Fruit fly (Drosophila melanogaster) whole organism, embryonic: ENCODE measurements around the gene CG9673.
A peak's percentile ranks its signal among the peaks of the same experiment; 100 is the strongest.

Experiments used
- Abd-B ChIP-seq: fragments of 200-800 bp; sonication (Bioruptor generic); optimal IDR thresholded peaks from 2 replicates; lab custom pipeline; 2018; ENCODE audit warnings: missing biosample characterization, mild to moderate bottlenecking, missing genetic modification characterization, moderate library complexity
- BtbVII ChIP-seq: fragments of 200-800 bp; sonication (Bioruptor generic); optimal IDR thresholded peaks from 3 replicates; lab custom pipeline; 2017; ENCODE audit warnings: missing biosample characterization, mild to moderate bottlenecking, missing genetic modification characterization
- C15 ChIP-seq: fragments of 200-800 bp; sonication (Bioruptor generic); IDR thresholded peaks from 3 replicates; pipeline ENCODE4 v1.3.6; 2022; ENCODE audit warnings: missing biosample characterization, missing genetic modification characterization
- CG10267 ChIP-seq: fragments of 200-800 bp; sonication (Bioruptor generic); optimal IDR thresholded peaks from 2 replicates; lab custom pipeline; 2018; ENCODE audit warnings: missing biosample characterization, mild to moderate bottlenecking, missing genetic modification characterization, moderate library complexity
- CG11093 ChIP-seq: fragments of 200-800 bp; sonication (Bioruptor generic); IDR thresholded peaks from 3 replicates; pipeline ENCODE4 v1.3.6; 2022; ENCODE audit warnings: missing biosample characterization, missing genetic modification characterization
- CG12236 ChIP-seq: fragments of 200-800 bp; sonication (Bioruptor generic); optimal IDR thresholded peaks from 2 replicates; lab custom pipeline; 2016; ENCODE audit warnings: missing biosample characterization, missing genetic modification characterization
- CG13287 ChIP-seq: fragments of 200-800 bp; sonication (Bioruptor generic); IDR thresholded peaks from 2 replicates; pipeline ENCODE4 v1.3.6; 2022; ENCODE audit warnings: missing biosample characterization, missing genetic modification characterization; ENCODE audit not compliant: partially characterized antibody
- CG13296 ChIP-seq: fragments of 200-800 bp; sonication (Bioruptor generic); optimal IDR thresholded peaks from 3 replicates; lab custom pipeline; 2018; ENCODE audit warnings: missing biosample characterization, mild to moderate bottlenecking, missing genetic modification characterization
- CG14014 ChIP-seq: fragments of 200-800 bp; sonication (Bioruptor generic); IDR thresholded peaks from 2 replicates; pipeline ENCODE4 v1.3.6; 2022; ENCODE audit warnings: missing biosample characterization, missing genetic modification characterization
- CG15696 ChIP-seq: fragments of 200-800 bp; sonication (Bioruptor generic); optimal IDR thresholded peaks from 2 replicates; lab custom pipeline; 2019; ENCODE audit warnings: missing biosample characterization, mild to moderate bottlenecking, missing genetic modification characterization, moderate library complexity
- CG16815 ChIP-seq: fragments of 200-800 bp; sonication (Bioruptor generic); optimal IDR thresholded peaks from 3 replicates; lab custom pipeline; 2017; ENCODE audit warnings: missing biosample characterization, mild to moderate bottlenecking, missing genetic modification characterization
- CG17829 ChIP-seq: fragments of 200-800 bp; optimal IDR thresholded peaks from 2 replicates; lab custom pipeline; 2019; ENCODE audit warnings: missing biosample characterization, mild to moderate bottlenecking, missing genetic modification characterization, moderate library complexity
- CG1792 ChIP-seq: fragments of 200-800 bp; sonication (Bioruptor generic); optimal IDR thresholded peaks from 2 replicates; lab custom pipeline; 2016; ENCODE audit warnings: missing biosample characterization, missing genetic modification characterization
- CG18476 ChIP-seq: fragments of 200-800 bp; sonication (Bioruptor generic); optimal IDR thresholded peaks from 2 replicates; lab custom pipeline; 2016; ENCODE audit warnings: missing biosample characterization, mild to moderate bottlenecking, missing genetic modification characterization
- CG2129 ChIP-seq: fragments of 200-800 bp; sonication (Bioruptor generic); IDR thresholded peaks from 2 replicates; pipeline ENCODE4 v1.3.6; 2022; ENCODE audit warnings: missing biosample characterization, missing genetic modification characterization; ENCODE audit not compliant: partially characterized antibody
- CG30020 ChIP-seq: fragments of 200-800 bp; optimal IDR thresholded peaks from 2 replicates; lab custom pipeline; 2019; ENCODE audit warnings: missing biosample characterization, mild to moderate bottlenecking, missing genetic modification characterization, moderate library complexity
- CG33213 ChIP-seq: fragments of 200-800 bp; sonication (Bioruptor generic); optimal IDR thresholded peaks from 3 replicates; lab custom pipeline; 2016; ENCODE audit warnings: missing biosample characterization, missing genetic modification characterization
- CG3726 ChIP-seq: fragments of 200-800 bp; sonication (Bioruptor generic); IDR thresholded peaks from 3 replicates; pipeline ENCODE4, ENCODE4 v1.3.6; 2022; ENCODE audit warnings: missing biosample characterization, missing genetic modification characterization
- CG4282 ChIP-seq: fragments of 200-800 bp; sonication (Bioruptor generic); optimal IDR thresholded peaks from 2 replicates; lab custom pipeline; 2016; ENCODE audit warnings: missing biosample characterization, missing genetic modification characterization
- CG8359 ChIP-seq: fragments of 200-800 bp; sonication (Bioruptor generic); optimal IDR thresholded peaks from 2 replicates; lab custom pipeline; 2017; ENCODE audit warnings: missing biosample characterization, mild to moderate bottlenecking, missing genetic modification characterization, borderline replicate concordance
- Dp ChIP-seq: fragments of 200-800 bp; sonication (Bioruptor generic); optimal IDR thresholded peaks from 2 replicates; lab custom pipeline; 2018; ENCODE audit warnings: missing biosample characterization, mild to moderate bottlenecking, missing genetic modification characterization, moderate library complexity
- Fer2 ChIP-seq: fragments of 200-800 bp; sonication (Bioruptor generic); optimal IDR thresholded peaks from 2 replicates; lab custom pipeline; 2018; ENCODE audit warnings: missing biosample characterization, mild to moderate bottlenecking, missing genetic modification characterization, moderate library complexity
- Kr ChIP-seq: fragments of 200-800 bp; sonication (Bioruptor generic); optimal IDR thresholded peaks from 2 replicates; lab custom pipeline; 2017; ENCODE audit warnings: missing biosample characterization, mild to moderate bottlenecking, missing genetic modification characterization
- MBD-R2 ChIP-seq: fragments of 200-800 bp; sonication (Bioruptor generic); IDR thresholded peaks from 2 replicates; pipeline ENCODE4 v1.3.6; 2022; ENCODE audit warnings: missing biosample characterization, missing genetic modification characterization
- Mad ChIP-seq: fragments of 200-800 bp; sonication (Bioruptor generic); optimal IDR thresholded peaks from 2 replicates; lab custom pipeline; 2016; ENCODE audit warnings: missing biosample characterization, missing genetic modification characterization
- Mes4 ChIP-seq: fragments of 200-800 bp; sonication (Bioruptor generic); optimal IDR thresholded peaks from 2 replicates; lab custom pipeline; 2016; ENCODE audit warnings: missing biosample characterization, missing genetic modification characterization
- Mrtf ChIP-seq: fragments of 200-800 bp; sonication (Bioruptor generic); IDR thresholded peaks from 3 replicates; pipeline ENCODE4 v1.3.6; 2022; ENCODE audit warnings: missing biosample characterization, missing genetic modification characterization
- NfI ChIP-seq: fragments of 200-800 bp; sonication (Bioruptor generic); optimal IDR thresholded peaks from 3 replicates; lab custom pipeline; 2018; ENCODE audit warnings: missing biosample characterization, mild to moderate bottlenecking, missing genetic modification characterization, moderate library complexity
- Opbp ChIP-seq: fragments of 200-800 bp; sonication (Bioruptor generic); IDR thresholded peaks from 3 replicates; pipeline ENCODE4 v1.3.6; 2022; ENCODE audit warnings: missing biosample characterization, missing genetic modification characterization; ENCODE audit not compliant: partially characterized antibody
- Spps ChIP-seq: fragments of 200-800 bp; sonication (Bioruptor generic); optimal IDR thresholded peaks from 2 replicates; lab custom pipeline; 2018; ENCODE audit warnings: missing biosample characterization, mild to moderate bottlenecking, missing genetic modification characterization
- az2 ChIP-seq: fragments of 200-800 bp; sonication (Bioruptor generic); optimal IDR thresholded peaks from 3 replicates; lab custom pipeline; 2016; ENCODE audit warnings: missing biosample characterization, missing genetic modification characterization
- bcd ChIP-seq: fragments of 200-800 bp; sonication (Bioruptor generic); optimal IDR thresholded peaks from 2 replicates; lab custom pipeline; 2017; ENCODE audit warnings: missing biosample characterization, mild to moderate bottlenecking, missing genetic modification characterization
- br ChIP-seq: fragments of >200 bp; optimal IDR thresholded peaks from 2 replicates; lab custom pipeline; 2017
- caup ChIP-seq: fragments of 200-800 bp; sonication (Bioruptor generic); optimal IDR thresholded peaks from 3 replicates; lab custom pipeline; 2017; ENCODE audit warnings: missing biosample characterization, mild to moderate bottlenecking, missing genetic modification characterization, moderate library complexity; ENCODE audit not compliant: severe bottlenecking
- dan ChIP-seq: fragments of 200-800 bp; sonication (Bioruptor generic); IDR thresholded peaks from 2 replicates; pipeline ENCODE4 v1.3.6; 2022; ENCODE audit warnings: missing biosample characterization, missing genetic modification characterization
- dpn ChIP-seq, 2 experiments: fragments of 200-800 bp; sonication (Bioruptor generic); optimal IDR thresholded peaks; 3 replicates each; lab custom pipeline; 2016; ENCODE audit warnings: missing biosample characterization in 2 of 2, missing genetic modification characterization in 2 of 2
- ems ChIP-seq: fragments of 200-800 bp; sonication (Bioruptor generic); optimal IDR thresholded peaks from 3 replicates; lab custom pipeline; 2016; ENCODE audit warnings: missing biosample characterization, missing genetic modification characterization
- en ChIP-seq: fragments of 200-800 bp; sonication (Bioruptor generic); optimal IDR thresholded peaks from 2 replicates; lab custom pipeline; 2016; ENCODE audit warnings: missing biosample characterization, missing genetic modification characterization
- fu2 ChIP-seq: fragments of 200-800 bp; sonication (Bioruptor generic); optimal IDR thresholded peaks from 2 replicates; lab custom pipeline; 2016; ENCODE audit warnings: missing biosample characterization, missing genetic modification characterization
- gce ChIP-seq: fragments of 200-800 bp; sonication (Bioruptor generic); IDR thresholded peaks from 3 replicates; pipeline ENCODE4 v1.3.6; 2022; ENCODE audit warnings: missing biosample characterization, missing genetic modification characterization
- gcm ChIP-seq: fragments of 200-800 bp; sonication (Bioruptor generic); optimal IDR thresholded peaks from 2 replicates; lab custom pipeline; 2019; ENCODE audit warnings: missing biosample characterization, mild to moderate bottlenecking, missing genetic modification characterization, moderate library complexity
- kay ChIP-seq: fragments of 200-800 bp; sonication (Bioruptor generic); optimal IDR thresholded peaks from 2 replicates; lab custom pipeline; 2016; ENCODE audit warnings: missing biosample characterization, missing genetic modification characterization
- luna ChIP-seq: fragments of 200-800 bp; sonication (Bioruptor generic); optimal IDR thresholded peaks from 2 replicates; lab custom pipeline; 2016; ENCODE audit warnings: missing biosample characterization, missing genetic modification characterization
- mam ChIP-seq: fragments of 200-800 bp; sonication (Bioruptor generic); optimal IDR thresholded peaks from 3 replicates; lab custom pipeline; 2016; ENCODE audit warnings: missing biosample characterization, missing genetic modification characterization
- onecut ChIP-seq: fragments of 200-800 bp; sonication (Bioruptor generic); IDR thresholded peaks from 2 replicates; pipeline ENCODE4 v1.3.6; 2022; ENCODE audit warnings: missing biosample characterization, missing genetic modification characterization
- prd ChIP-seq, 3 experiments: fragments of >200 bp in 2 of 3; fragments of 200-800 bp in 1 of 3; sonication (Bioruptor generic) in 1 of 3; optimal IDR thresholded peaks in 2 of 3; IDR thresholded peaks in 1 of 3; 2 replicates in 2 of 3; 3 replicates in 1 of 3; pipeline versions ENCODE4 v1.3.6 to Lab custom; 2017 to 2022; ENCODE audit warnings: missing biosample characterization in 1 of 3, missing genetic modification characterization in 1 of 3
- ranshi ChIP-seq: fragments of 200-800 bp; sonication (Bioruptor generic); IDR thresholded peaks from 2 replicates; pipeline ENCODE4 v1.3.6; 2022; ENCODE audit warnings: missing biosample characterization, missing genetic modification characterization
- sens ChIP-seq: fragments of 200-800 bp; sonication (Bioruptor generic); peaks from one replicate; lab custom pipeline; 2016; ENCODE audit warnings: missing biosample characterization, missing genetic modification characterization
- so ChIP-seq: fragments of 200-800 bp; sonication (Bioruptor generic); IDR thresholded peaks from 3 replicates; pipeline ENCODE4 v1.3.6; 2022; ENCODE audit warnings: missing biosample characterization, missing genetic modification characterization
- toy ChIP-seq: fragments of 200-800 bp; sonication (Bioruptor generic); IDR thresholded peaks from 2 replicates; pipeline ENCODE4 v1.3.6; 2022; ENCODE audit warnings: missing biosample characterization, missing genetic modification characterization
- tx ChIP-seq: fragments of 200-800 bp; sonication (Bioruptor generic); optimal IDR thresholded peaks from 2 replicates; lab custom pipeline; 2016; ENCODE audit warnings: missing biosample characterization, missing genetic modification characterization
- yki ChIP-seq: fragments of >200 bp; optimal IDR thresholded peaks from 3 replicates; lab custom pipeline; 2018

CG9673 gene

DNA sequence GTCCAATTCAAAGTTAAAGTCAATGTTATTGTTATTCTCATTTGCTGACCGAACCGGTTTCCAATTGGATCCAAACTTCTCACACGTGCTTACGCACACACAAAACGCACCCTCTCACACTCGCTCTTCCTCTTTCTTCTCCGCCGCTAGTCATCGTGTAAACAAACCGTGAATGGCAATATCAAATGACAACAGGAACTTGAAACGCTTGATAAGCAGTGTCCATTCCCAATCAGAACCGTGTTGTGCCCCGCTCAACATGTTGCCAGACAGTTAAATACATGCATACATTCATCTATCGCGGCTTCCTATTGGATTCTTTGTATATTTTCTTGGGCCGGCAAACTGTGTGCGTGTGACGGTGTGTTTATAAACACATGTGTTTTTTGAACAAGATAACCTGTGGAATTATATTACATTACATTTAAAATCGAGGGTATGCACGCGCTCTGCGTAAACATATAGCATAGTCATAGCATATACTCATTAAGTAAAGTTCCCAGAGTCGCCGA is 47.9 kb downstream of the CG9673 start (continued):
- TF ChIP-seq BtbVII (GFP tag; lab: Kevin White, UChicago), result peak; percentile 60
- TF ChIP-seq dan, result no peak
- no peak for TF ChIP-seq MBD-R2 (GFP tag; lab: Robert Waterston, UW)
- TF ChIP-seq en (GFP tag; lab: Kevin White, UChicago), result no peak
- TF ChIP-seq mam (GFP tag; lab: Kevin White, UChicago), result no peak
- no peak for TF ChIP-seq fu2 (GFP tag; lab: Kevin White, UChicago)
- TF ChIP-seq kay (GFP tag; lab: Kevin White, UChicago), result no peak
- TF ChIP-seq CG11093 (GFP tag; lab: Robert Waterston, UW), result no peak
- TF ChIP-seq Mad, result no peak
- no peak for TF ChIP-seq Fer2 (tag; lab: Kevin White, UChicago)
- TF ChIP-seq prd (optimal IDR thresholded peaks at IDR 0.05; lab: Kevin White, UChicago), result no peak
- no peak for TF ChIP-seq prd (GFP tag; IDR thresholded peaks at IDR 0.05; lab: Robert Waterston, UW)
- TF ChIP-seq ems, result no peak
- TF ChIP-seq ranshi (GFP tag; lab: Robert Waterston, UW), result no peak
- peak; percentile 72; the same call in 2 of the 3 replicates for TF ChIP-seq so (GFP tag; lab: Robert Waterston, UW)
- peak; percentile 64 for TF ChIP-seq caup
- no peak for TF ChIP-seq CG30020 (tag; lab: Kevin White, UChicago)
- TF ChIP-seq CG8359 (GFP tag; lab: Kevin White, UChicago), result no peak
- peak; percentile 16 for TF ChIP-seq CG15696 (tag; lab: Kevin White, UChicago)
- no peak for TF ChIP-seq Spps (tag; lab: Kevin White, UChicago)
- TF ChIP-seq CG2129 (GFP tag; lab: Robert Waterston, UW), result no peak
- no peak for TF ChIP-seq gce
- no peak for TF ChIP-seq onecut (GFP tag; lab: Robert Waterston, UW)
- TF ChIP-seq CG16815 (GFP tag; lab: Kevin White, UChicago), result no peak
- peak; percentile 2 for TF ChIP-seq NfI (GFP tag; lab: Kevin White, UChicago)
- TF ChIP-seq CG10267 (tag; lab: Kevin White, UChicago), result no peak
- TF ChIP-seq CG1792 (GFP tag; lab: Kevin White, UChicago), result no peak
- no peak for TF ChIP-seq CG14014 (GFP tag; lab: Robert Waterston, UW)
- TF ChIP-seq CG13287 (GFP tag; lab: Robert Waterston, UW), result no peak
- TF ChIP-seq CG33213 (GFP tag; lab: Kevin White, UChicago), result no peak
- TF ChIP-seq C15 (GFP tag; lab: Robert Waterston, UW), result no peak
- no peak for TF ChIP-seq CG4282 (GFP tag; lab: Kevin White, UChicago)
- no peak for TF ChIP-seq tx (GFP tag; lab: Kevin White, UChicago)
- no peak for TF ChIP-seq gcm
- no peak for TF ChIP-seq bcd (GFP tag; lab: Kevin White, UChicago)
- TF ChIP-seq CG13296, result peak; percentile 45
- no peak for TF ChIP-seq toy (GFP tag; lab: Robert Waterston, UW)
- TF ChIP-seq CG17829 (tag; lab: Kevin White, UChicago), result peak; percentile 53
- TF ChIP-seq Abd-B, result no peak
- no peak for TF ChIP-seq CG3726 (GFP tag; lab: Robert Waterston, UW)
- no peak for TF ChIP-seq Kr (GFP tag; lab: Kevin White, UChicago)
- no peak for TF ChIP-seq luna (GFP tag; lab: Kevin White, UChicago)
- TF ChIP-seq Mes4 (GFP tag; lab: Kevin White, UChicago), result no peak
- TF ChIP-seq CG18476 (GFP tag; lab: Kevin White, UChicago), result no peak
- peak; percentile 87 for TF ChIP-seq sens
- TF ChIP-seq br (lab: Kevin White, UChicago), result no peak
- no peak for TF ChIP-seq az2 (GFP tag; lab: Kevin White, UChicago)
- TF ChIP-seq yki, result no peak
- TF ChIP-seq Dp (GFP tag; lab: Kevin White, UChicago), result no peak
- TF ChIP-seq dpn (GFP tag; optimal IDR thresholded peaks at IDR 0.05; lab: Kevin White, UChicago), result no peak
- TF ChIP-seq Mrtf (GFP tag; lab: Robert Waterston, UW), result no peak
- no peak for TF ChIP-seq CG12236 (GFP tag; lab: Kevin White, UChicago)
- no peak for TF ChIP-seq Opbp
